Worm (Caenorhabditis elegans) whole organism, L4 larva: ENCODE results near the gene Y22D7AL.11.

ENCODE experiments used
- zag-1 ChIP-seq: fragments of 150-350 bp; optimal IDR thresholded peaks from 2 replicates; lab custom pipeline; 2014; ENCODE audit warnings: missing biosample characterization, missing genetic modification characterization
- zip-2 ChIP-seq: fragments of 150-350 bp; optimal IDR thresholded peaks from 2 replicates; lab custom pipeline; 2014; ENCODE audit warnings: missing biosample characterization, missing genetic modification characterization
- ztf-11 ChIP-seq: fragments of 150-350 bp; optimal IDR thresholded peaks from 2 replicates; lab custom pipeline; 2014; ENCODE audit warnings: missing biosample characterization, missing genetic modification characterization

ce11 chrIII:1607659-1608058 lies 26.5 kb downstream of the Y22D7AL.11 start:
- no peak for TF ChIP-seq zag-1
- no peak for TF ChIP-seq zip-2
- TF ChIP-seq ztf-11 (tag; lab: Kevin White, UChicago), result no peak
